Worm (Caenorhabditis elegans) whole organism, young adult: ENCODE data around the gene panl-3.

Experiments
- F10E7.11 ChIP-seq: sonication (generic microtip); optimal IDR thresholded peaks from 2 replicates; lab custom pipeline; 2017; ENCODE audit warnings: mild to moderate bottlenecking, missing genetic modification characterization, moderate library complexity, missing compliant biosample characterization
- K11D2.4 ChIP-seq: fragments of 200-800 bp; sonication (Bioruptor generic); IDR thresholded peaks from 2 replicates; pipeline ENCODE4 v1.3.6; 2022; ENCODE audit warnings: missing genetic modification reagents, missing genetic modification characterization, missing compliant biosample characterization
- attf-6 ChIP-seq: fragments of 200-800 bp; sonication (Bioruptor generic); IDR thresholded peaks from 2 replicates; pipeline ENCODE4 v1.3.6; 2022; ENCODE audit warnings: missing genetic modification reagents, missing genetic modification characterization, missing compliant biosample characterization
- cebp-1 ChIP-seq, 2 experiments: fragments of 200-800 bp in 1 of 2; sonication (Bioruptor generic) in 1 of 2; sonication (generic microtip) in 1 of 2; IDR thresholded peaks in 1 of 2; optimal IDR thresholded peaks in 1 of 2; 2 replicates each; pipeline versions ENCODE4 v1.3.6 to Lab custom; 2017 to 2022; ENCODE audit warnings: missing compliant biosample characterization in 2 of 2, missing genetic modification characterization in 2 of 2, mild to moderate bottlenecking in 1 of 2, missing genetic modification reagents in 1 of 2, moderate library complexity in 1 of 2
- gei-17 ChIP-seq: fragments of 200-800 bp; sonication (Bioruptor generic); optimal IDR thresholded peaks from 2 replicates; lab custom pipeline; 2018; ENCODE audit warnings: mild to moderate bottlenecking, missing genetic modification characterization, missing compliant biosample characterization
- hrde-1 ChIP-seq: sonication (generic microtip); optimal IDR thresholded peaks from 2 replicates; lab custom pipeline; 2016; ENCODE audit warnings: missing genetic modification characterization, mild to moderate bottlenecking, missing compliant biosample characterization, moderate library complexity, missing genotype, missing genetic modification reagents, borderline replicate concordance
- mel-28 ChIP-seq: sonication (generic microtip); optimal IDR thresholded peaks from 2 replicates; lab custom pipeline; 2016; ENCODE audit warnings: borderline replicate concordance, mild to moderate bottlenecking, missing genetic modification characterization, missing compliant biosample characterization
- mxl-1 ChIP-seq: sonication (generic microtip); optimal IDR thresholded peaks from 2 replicates; lab custom pipeline; 2016; ENCODE audit warnings: missing genetic modification characterization, missing compliant biosample characterization
- pbrm-1 ChIP-seq: fragments of 200-800 bp; sonication (Bioruptor generic); IDR thresholded peaks from 2 replicates; pipeline ENCODE4 v1.3.6; 2022; ENCODE audit warnings: missing genetic modification reagents, missing genetic modification characterization, missing compliant biosample characterization
- sdz-38 ChIP-seq: sonication (generic microtip); optimal IDR thresholded peaks from 2 replicates; lab custom pipeline; 2016; ENCODE audit warnings: missing genotype, missing genetic modification characterization, missing compliant biosample characterization
- unc-130 ChIP-seq: sonication (generic microtip); optimal IDR thresholded peaks from 2 replicates; lab custom pipeline; 2016; ENCODE audit warnings: missing genetic modification reagents, missing genetic modification characterization, missing compliant biosample characterization
- unc-62 ChIP-seq: fragments of 150-350 bp; optimal IDR thresholded peaks from 2 replicates; lab custom pipeline; 2014; ENCODE audit warnings: missing biosample characterization, missing genetic modification reagents, missing genetic modification characterization
- ztf-26 ChIP-seq: sonication (generic microtip); optimal IDR thresholded peaks from 2 replicates; lab custom pipeline; 2017; ENCODE audit warnings: missing genetic modification characterization, missing compliant biosample characterization

DNA sequence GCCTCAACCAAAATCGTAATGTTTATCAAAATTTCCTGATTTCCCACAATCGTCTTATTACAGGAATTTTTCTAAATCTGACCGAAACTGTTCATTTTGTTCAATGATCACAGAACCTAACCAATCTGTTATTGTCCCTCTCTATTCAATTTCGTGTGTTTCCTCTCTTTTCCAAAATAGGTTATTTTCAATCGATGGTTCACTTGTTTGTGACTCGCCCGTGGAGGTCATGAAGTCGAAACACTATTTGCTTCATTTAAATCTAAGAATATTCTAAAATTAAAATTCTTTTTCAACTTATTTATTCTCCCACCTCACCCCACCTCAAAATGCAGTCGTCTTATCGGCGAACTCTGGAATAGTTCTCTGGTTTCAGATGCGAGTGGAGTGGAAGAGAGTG is 32.0 kb downstream of the panl-3 start:
- TF ChIP-seq hrde-1 (tag; lab: Kevin White, UChicago), result no peak
- no peak for TF ChIP-seq sdz-38 (tag; lab: Kevin White, UChicago)
- no peak for TF ChIP-seq unc-62 (GFP tag; lab: Kevin White, UChicago)
- TF ChIP-seq mxl-1 (tag; lab: Kevin White, UChicago), result no peak
- no peak for TF ChIP-seq ztf-26 (tag; lab: Kevin White, UChicago)
- no peak for TF ChIP-seq pbrm-1 (GFP tag; lab: Robert Waterston, UW)
- TF ChIP-seq unc-130, result no peak
- no peak for TF ChIP-seq gei-17 (GFP tag; lab: Kevin White, UChicago)
- no peak for TF ChIP-seq mel-28 (tag; lab: Kevin White, UChicago)
- no peak for TF ChIP-seq F10E7.11 (tag; lab: Kevin White, UChicago)
- no peak for TF ChIP-seq K11D2.4 (GFP tag; lab: Robert Waterston, UW)
- TF ChIP-seq attf-6, result no peak
- no peak for TF ChIP-seq cebp-1 (GFP tag; IDR thresholded peaks at IDR 0.05; lab: Robert Waterston, UW)
- no peak for TF ChIP-seq cebp-1 (tag; optimal IDR thresholded peaks at IDR 0.05; lab: Kevin White, UChicago)
